Worm (Caenorhabditis elegans): ENCODE measurements around the gene clec-130.

DNA sequence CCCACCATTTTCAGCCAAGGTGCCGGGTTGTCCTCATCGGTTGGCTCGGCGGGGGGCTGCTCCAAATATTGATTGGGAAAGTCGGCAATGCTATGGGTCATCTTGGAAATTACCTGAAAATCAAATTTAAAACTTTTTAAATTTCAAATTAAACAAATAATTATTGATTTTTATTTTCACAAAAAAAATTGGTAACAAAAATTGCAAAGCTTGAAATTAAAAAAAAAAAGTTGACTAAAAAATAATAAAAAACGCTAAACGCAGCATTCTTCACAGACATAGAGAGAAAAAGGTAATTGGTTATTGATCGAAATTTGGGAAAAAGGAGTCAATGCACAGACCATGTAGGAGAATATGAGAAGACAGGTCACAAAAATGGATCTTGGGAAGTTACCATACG lies 25.4 kb downstream of the clec-130 start, which contains the start of gene Y49F6A.11:
- TF ChIP-seq elt-1 (tag; optimal IDR thresholded peaks at IDR 0.05; ENCODE audit: borderline replicate concordance, insufficient read depth) (no peak), nhr-76 (tag; optimal IDR thresholded peaks at IDR 0.05) (no peak)
